Worm (Caenorhabditis elegans) whole organism, young adult: ENCODE data around the gene htp-2.

Source experiments
- B0019.2 ChIP-seq: fragments of 200-800 bp; sonication (Bioruptor generic); conservative IDR thresholded peaks from 2 replicates; pipeline ENCODE4 v1.3.6; 2022; ENCODE audit warnings: missing genetic modification reagents, missing genetic modification characterization, missing compliant biosample characterization
- C17E4.6 ChIP-seq: fragments of 200-800 bp; sonication (Bioruptor generic); IDR thresholded peaks from 2 replicates; pipeline ENCODE4 v1.3.6; 2022; ENCODE audit warnings: missing genetic modification reagents, missing genetic modification characterization, missing compliant biosample characterization
- D2030.7 ChIP-seq: fragments of 200-800 bp; sonication (Bioruptor generic); IDR thresholded peaks from 2 replicates; pipeline ENCODE4 v1.3.6; 2022; ENCODE audit warnings: missing genetic modification reagents, missing genetic modification characterization, missing compliant biosample characterization
- F23B12.7 ChIP-seq: sonication (generic microtip); optimal IDR thresholded peaks from 2 replicates; lab custom pipeline; 2017; ENCODE audit warnings: missing genetic modification characterization, mild to moderate bottlenecking, missing compliant biosample characterization, antibody characterized with exemption, moderate library complexity; ENCODE audit not compliant: insufficient read depth
- F33H1.4 ChIP-seq: fragments of 200-800 bp; sonication (Bioruptor generic); IDR thresholded peaks from 2 replicates; pipeline ENCODE4 v1.3.6; 2022; ENCODE audit warnings: missing genetic modification reagents, missing genetic modification characterization, missing compliant biosample characterization
- F39B2.1 ChIP-seq: fragments of 200-800 bp; sonication (Bioruptor generic); IDR thresholded peaks from 2 replicates; pipeline ENCODE4 v1.3.6; 2022; ENCODE audit warnings: missing genetic modification reagents, missing genetic modification characterization, missing compliant biosample characterization
- K12H6.12 ChIP-seq: fragments of 200-800 bp; sonication (Bioruptor generic); optimal IDR thresholded peaks from 2 replicates; lab custom pipeline; 2018; ENCODE audit warnings: mild to moderate bottlenecking, missing genetic modification characterization, missing compliant biosample characterization
- T07F8.4 ChIP-seq: sonication (generic microtip); optimal IDR thresholded peaks from 2 replicates; lab custom pipeline; 2016; ENCODE audit warnings: mild to moderate bottlenecking, missing genetic modification characterization, moderate library complexity, missing compliant biosample characterization
- T26A5.8 ChIP-seq: sonication (generic microtip); optimal IDR thresholded peaks from 2 replicates; lab custom pipeline; 2016; ENCODE audit warnings: missing genetic modification characterization, missing compliant biosample characterization
- athp-1 ChIP-seq: sonication (generic microtip); optimal IDR thresholded peaks from 2 replicates; lab custom pipeline; 2017; ENCODE audit warnings: mild to moderate bottlenecking, missing genetic modification characterization, missing compliant biosample characterization
- attf-3 ChIP-seq: fragments of 200-800 bp; sonication (Bioruptor generic); conservative IDR thresholded peaks from 2 replicates; pipeline ENCODE4 v1.3.6; 2022; ENCODE audit warnings: missing genetic modification reagents, missing genetic modification characterization, missing compliant biosample characterization
- attf-5 ChIP-seq: fragments of 200-800 bp; sonication (Bioruptor generic); optimal IDR thresholded peaks from 2 replicates; lab custom pipeline; 2018; ENCODE audit warnings: mild to moderate bottlenecking, missing genetic modification characterization, missing compliant biosample characterization
- ccch-3 ChIP-seq: fragments of 200-800 bp; sonication (Bioruptor generic); optimal IDR thresholded peaks from 2 replicates; lab custom pipeline; 2018; ENCODE audit warnings: mild to moderate bottlenecking, missing genetic modification characterization, missing compliant biosample characterization
- cebp-1 ChIP-seq, 2 experiments: fragments of 200-800 bp in 1 of 2; sonication (Bioruptor generic) in 1 of 2; sonication (generic microtip) in 1 of 2; IDR thresholded peaks in 1 of 2; optimal IDR thresholded peaks in 1 of 2; 2 replicates each; pipeline versions ENCODE4 v1.3.6 to Lab custom; 2017 to 2022; ENCODE audit warnings: missing compliant biosample characterization in 2 of 2, missing genetic modification characterization in 2 of 2, mild to moderate bottlenecking in 1 of 2, missing genetic modification reagents in 1 of 2, moderate library complexity in 1 of 2
- ceh-100 ChIP-seq: fragments of 200-800 bp; sonication (Bioruptor generic); IDR thresholded peaks from 2 replicates; pipeline ENCODE4 v1.3.6; 2022; ENCODE audit warnings: missing genetic modification reagents, missing genetic modification characterization, missing compliant biosample characterization
- ceh-27 ChIP-seq: fragments of 200-800 bp; sonication (Bioruptor generic); optimal IDR thresholded peaks from 2 replicates; lab custom pipeline; 2018; ENCODE audit warnings: mild to moderate bottlenecking, missing genetic modification characterization, moderate library complexity, missing compliant biosample characterization
- ceh-58 ChIP-seq: fragments of 200-800 bp; sonication (Bioruptor generic); IDR thresholded peaks from 2 replicates; pipeline ENCODE4 v1.3.6; 2022; ENCODE audit warnings: missing genetic modification characterization, missing compliant biosample characterization
- ceh-79 ChIP-seq: sonication (generic microtip); optimal IDR thresholded peaks from 2 replicates; lab custom pipeline; 2017; ENCODE audit warnings: mild to moderate bottlenecking, missing genetic modification characterization, missing compliant biosample characterization
- ceh-91 ChIP-seq: fragments of 200-800 bp; sonication (Bioruptor generic); IDR thresholded peaks from 2 replicates; pipeline ENCODE4 v1.3.6; 2022; ENCODE audit warnings: missing genetic modification reagents, missing genetic modification characterization, missing compliant biosample characterization
- chd-7 ChIP-seq: sonication (generic microtip); optimal IDR thresholded peaks from 2 replicates; lab custom pipeline; 2016; ENCODE audit warnings: mild to moderate bottlenecking, missing genetic modification characterization, moderate library complexity, missing compliant biosample characterization
- die-1 ChIP-seq: sonication (generic microtip); optimal IDR thresholded peaks from 2 replicates; lab custom pipeline; 2016; ENCODE audit warnings: missing genotype, mild to moderate bottlenecking, missing genetic modification characterization, missing compliant biosample characterization
- dox-1 ChIP-seq: fragments of 200-800 bp; sonication (Bioruptor generic); IDR thresholded peaks from 2 replicates; pipeline ENCODE4 v1.3.6; 2022; ENCODE audit warnings: missing genetic modification reagents, missing genetic modification characterization, missing compliant biosample characterization
- dpff-1 ChIP-seq: sonication (generic microtip); optimal IDR thresholded peaks from 2 replicates; lab custom pipeline; 2017; ENCODE audit warnings: mild to moderate bottlenecking, missing genetic modification characterization, missing compliant biosample characterization
- efl-1 ChIP-seq: fragments of 150-350 bp; optimal IDR thresholded peaks from 2 replicates; lab custom pipeline; 2014; ENCODE audit warnings: missing biosample characterization, missing genetic modification reagents, missing genetic modification characterization
- egrh-3 ChIP-seq: fragments of 200-800 bp; sonication (Bioruptor generic); IDR thresholded peaks from 2 replicates; pipeline ENCODE4 v1.3.6; 2022; ENCODE audit warnings: missing genetic modification reagents, missing genetic modification characterization, missing compliant biosample characterization
- ekl-4 ChIP-seq: fragments of 200-800 bp; sonication (Bioruptor generic); IDR thresholded peaks from 2 replicates; pipeline ENCODE4 v1.3.6; 2022; ENCODE audit warnings: missing genetic modification reagents, missing genetic modification characterization, missing compliant biosample characterization
- hrde-1 ChIP-seq: sonication (generic microtip); optimal IDR thresholded peaks from 2 replicates; lab custom pipeline; 2016; ENCODE audit warnings: missing genetic modification characterization, mild to moderate bottlenecking, missing compliant biosample characterization, moderate library complexity, missing genotype, missing genetic modification reagents, borderline replicate concordance
- lin-54 ChIP-seq: fragments of 200-800 bp; sonication (Bioruptor generic); optimal IDR thresholded peaks from 2 replicates; lab custom pipeline; 2018; ENCODE audit warnings: mild to moderate bottlenecking, missing genetic modification characterization, missing compliant biosample characterization
- lsy-27 ChIP-seq: sonication (generic microtip); optimal IDR thresholded peaks from 2 replicates; lab custom pipeline; 2017; ENCODE audit warnings: missing genetic modification characterization, mild to moderate bottlenecking, missing compliant biosample characterization, antibody characterized with exemption, missing genotype, borderline replicate concordance; ENCODE audit not compliant: insufficient read depth
- madf-10 ChIP-seq: sonication (generic microtip); optimal IDR thresholded peaks from 2 replicates; lab custom pipeline; 2016; ENCODE audit warnings: mild to moderate bottlenecking, missing genetic modification characterization, missing compliant biosample characterization
- madf-6 ChIP-seq: fragments of 200-800 bp; sonication (Bioruptor generic); IDR thresholded peaks from 2 replicates; pipeline ENCODE4 v1.3.6; 2022; ENCODE audit warnings: missing genetic modification reagents, missing genetic modification characterization, missing compliant biosample characterization
- mel-28 ChIP-seq: sonication (generic microtip); optimal IDR thresholded peaks from 2 replicates; lab custom pipeline; 2016; ENCODE audit warnings: borderline replicate concordance, mild to moderate bottlenecking, missing genetic modification characterization, missing compliant biosample characterization
- rec-8 ChIP-seq, 2 experiments: sonication (generic microtip); optimal IDR thresholded peaks; 2 replicates each; lab custom pipeline; 2016; ENCODE audit warnings: mild to moderate bottlenecking in 2 of 2, missing genetic modification characterization in 2 of 2, missing genetic modification reagents in 2 of 2, missing genotype in 2 of 2, missing biosample characterization in 1 of 2, missing compliant biosample characterization in 1 of 2, moderate library complexity in 1 of 2
- sdz-38 ChIP-seq: sonication (generic microtip); optimal IDR thresholded peaks from 2 replicates; lab custom pipeline; 2016; ENCODE audit warnings: missing genotype, missing genetic modification characterization, missing compliant biosample characterization
- sea-2 ChIP-seq: fragments of 200-800 bp; sonication (Bioruptor generic); IDR thresholded peaks from 2 replicates; pipeline ENCODE4 v1.3.6; 2022; ENCODE audit warnings: missing genetic modification characterization, missing compliant biosample characterization
- snpc-4 ChIP-seq, 5 experiments: fragments of 150-350 bp in 1 of 5; sonication (generic microtip) in 4 of 5; optimal IDR thresholded peaks; 2 replicates each; lab custom pipeline; 2014 to 2018; ENCODE audit warnings: missing genetic modification characterization in 5 of 5, missing biosample characterization in 3 of 5, antibody characterized with exemption in 2 of 5, mild to moderate bottlenecking in 2 of 5, missing compliant biosample characterization in 2 of 5, missing genotype in 2 of 5, moderate library complexity in 2 of 5, missing genetic modification reagents in 1 of 5
- somi-1 ChIP-seq: fragments of 200-800 bp; sonication (Bioruptor generic); optimal IDR thresholded peaks from 2 replicates; lab custom pipeline; 2018; ENCODE audit warnings: mild to moderate bottlenecking, missing genetic modification characterization, missing compliant biosample characterization
- sptf-2 ChIP-seq: fragments of 200-800 bp; sonication (Bioruptor generic); optimal IDR thresholded peaks from 2 replicates; lab custom pipeline; 2018; ENCODE audit warnings: mild to moderate bottlenecking, missing genetic modification characterization, missing compliant biosample characterization
- tlf-1 ChIP-seq: fragments of 200-800 bp; sonication (Bioruptor generic); optimal IDR thresholded peaks from 2 replicates; lab custom pipeline; 2018; ENCODE audit warnings: mild to moderate bottlenecking, missing genetic modification characterization, missing compliant biosample characterization
- unc-130 ChIP-seq: sonication (generic microtip); optimal IDR thresholded peaks from 2 replicates; lab custom pipeline; 2016; ENCODE audit warnings: missing genetic modification reagents, missing genetic modification characterization, missing compliant biosample characterization
- unc-62 ChIP-seq: fragments of 150-350 bp; optimal IDR thresholded peaks from 2 replicates; lab custom pipeline; 2014; ENCODE audit warnings: missing biosample characterization, missing genetic modification reagents, missing genetic modification characterization
- zim-3 ChIP-seq: sonication (generic microtip); optimal IDR thresholded peaks from 2 replicates; lab custom pipeline; 2017; ENCODE audit warnings: mild to moderate bottlenecking, missing genetic modification characterization, moderate library complexity, missing compliant biosample characterization
- ztf-25 ChIP-seq: fragments of 200-800 bp; sonication (Bioruptor generic); IDR thresholded peaks from 2 replicates; pipeline ENCODE4 v1.3.6; 2022; ENCODE audit warnings: missing genetic modification reagents, missing genetic modification characterization, missing compliant biosample characterization
- ztf-26 ChIP-seq: sonication (generic microtip); optimal IDR thresholded peaks from 2 replicates; lab custom pipeline; 2017; ENCODE audit warnings: missing genetic modification characterization, missing compliant biosample characterization
- ztf-28 ChIP-seq: fragments of 200-800 bp; sonication (Bioruptor generic); IDR thresholded peaks from 2 replicates; pipeline ENCODE4 v1.3.6; 2022; ENCODE audit warnings: missing genetic modification reagents, missing genetic modification characterization, missing compliant biosample characterization

The htp-2 gene

DNA sequence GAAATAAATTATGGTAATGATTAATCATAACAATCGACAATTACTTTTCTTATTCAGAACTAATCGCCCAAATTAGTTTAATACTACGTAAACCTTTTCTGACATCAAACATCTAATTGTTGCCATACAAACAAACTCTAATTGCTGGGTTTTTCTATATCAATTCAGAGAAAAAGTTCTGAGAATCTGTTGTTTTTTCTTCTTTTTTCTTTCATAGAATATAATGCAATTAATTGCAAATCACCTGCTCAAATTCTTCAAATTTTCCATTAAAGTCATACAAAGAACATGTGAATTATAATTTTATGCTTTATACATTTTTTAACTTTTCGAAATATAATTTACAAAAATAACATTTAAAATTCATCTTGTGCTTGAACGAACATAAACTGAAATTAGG is 15.9 kb upstream of the htp-2 start:
- TF ChIP-seq F33H1.4 (GFP tag; lab: Robert Waterston, UW): no peak
- TF ChIP-seq sea-2 (GFP tag; lab: Robert Waterston, UW): no peak
- no peak for TF ChIP-seq F39B2.1 (GFP tag; lab: Robert Waterston, UW)
- no peak for TF ChIP-seq efl-1 (GFP tag; lab: Kevin White, UChicago)
- no peak for TF ChIP-seq die-1 (tag; lab: Kevin White, UChicago)
- TF ChIP-seq somi-1: no peak
- TF ChIP-seq ztf-25 (GFP tag; lab: Robert Waterston, UW): no peak
- no peak for TF ChIP-seq F23B12.7 (tag; lab: Kevin White, UChicago)
- TF ChIP-seq zim-3 (tag; lab: Kevin White, UChicago): no peak
- TF ChIP-seq C17E4.6: no peak
- no peak for TF ChIP-seq dox-1 (GFP tag; lab: Robert Waterston, UW)
- TF ChIP-seq unc-130 (GFP tag; lab: Kevin White, UChicago): no peak
- no peak for TF ChIP-seq sptf-2 (GFP tag; lab: Kevin White, UChicago)
- no peak for TF ChIP-seq lsy-27 (tag; lab: Kevin White, UChicago)
- no peak for TF ChIP-seq ceh-58 (GFP tag; lab: Robert Waterston, UW)
- no peak for TF ChIP-seq ceh-79 (tag; lab: Kevin White, UChicago)
- no peak for TF ChIP-seq T07F8.4 (tag; lab: Kevin White, UChicago)

DNA sequence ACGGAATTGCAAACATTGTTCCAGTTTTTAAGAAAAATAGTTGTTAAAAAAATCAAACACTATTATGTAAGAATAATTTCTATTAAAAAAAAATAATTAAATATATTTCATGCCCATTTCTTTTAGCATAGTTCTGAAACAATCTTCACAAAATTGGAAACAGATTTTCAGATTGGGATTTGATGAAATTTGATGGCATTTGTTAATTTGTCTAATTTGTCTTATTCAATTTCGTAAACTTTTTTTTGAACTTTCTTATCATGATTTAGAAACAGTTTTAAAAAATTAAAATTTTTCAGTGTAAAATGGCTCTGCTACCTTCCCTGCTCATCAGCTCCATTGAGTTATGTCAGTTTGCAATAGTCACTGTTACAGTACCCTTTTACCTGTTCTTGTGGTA is 14.5 kb upstream of the htp-2 start, which contains the start of gene srv-13:
Gene srv-13, plus strand, starts transcription at position 301 of the 400 bp plus-strand sequence.
- TF ChIP-seq athp-1 (tag; lab: Kevin White, UChicago) (no peak), dox-1 (GFP tag; lab: Robert Waterston, UW) (no peak), ceh-91 (GFP tag; lab: Robert Waterston, UW) (no peak), ccch-3 (GFP tag; lab: Kevin White, UChicago) (no peak), mel-28 (no peak), sdz-38 (tag; lab: Kevin White, UChicago) (no peak), ceh-79 (tag; lab: Kevin White, UChicago) (no peak), ceh-27 (no peak), attf-5 (no peak), ztf-26 (no peak), hrde-1 (no peak), T26A5.8 (tag; lab: Kevin White, UChicago) (no peak), snpc-4 (GFP tag; optimal IDR thresholded peaks at IDR 0.05; lab: Kevin White, UChicago) (no peak), snpc-4 (tag; optimal IDR thresholded peaks at IDR 0.05; lab: Kevin White, UChicago) (no peak), attf-3 (GFP tag; lab: Robert Waterston, UW) (no peak), dpff-1 (tag; lab: Kevin White, UChicago) (no peak), B0019.2 (GFP tag; lab: Robert Waterston, UW) (no peak), D2030.7 (GFP tag; lab: Robert Waterston, UW) (no peak), tlf-1 (GFP tag; lab: Kevin White, UChicago) (no peak), ztf-28 (GFP tag; lab: Robert Waterston, UW) (no peak)

DNA sequence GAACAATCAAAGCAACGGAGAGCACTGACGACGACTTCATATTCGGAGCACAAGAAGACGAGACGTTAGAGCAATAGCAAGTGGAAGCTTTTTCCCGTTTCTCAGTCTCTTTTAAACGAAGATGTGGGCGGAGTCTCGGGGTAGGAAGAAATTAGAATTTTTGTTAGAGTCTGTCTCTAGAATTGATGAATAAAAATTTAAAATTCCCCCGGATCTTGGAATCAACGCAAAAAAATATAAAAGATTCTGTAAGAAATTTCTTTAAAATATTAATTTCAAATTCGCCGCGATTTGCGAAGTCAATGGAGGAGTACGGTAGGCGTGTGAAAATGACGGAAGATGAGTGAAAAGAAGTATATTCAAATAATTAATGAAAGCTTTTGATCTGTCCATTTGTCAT is 5.8 kb upstream of the htp-2 start, which contains the start of gene nlp-71:
Gene nlp-71, minus strand, starts transcription at position 101 of the 400 bp plus-strand sequence.
- TF ChIP-seq T26A5.8 (tag; lab: Kevin White, UChicago) (no peak), rec-8 (tag; optimal IDR thresholded peaks at IDR 0.05; lab: Kevin White, UChicago) (no peak), ceh-100 (GFP tag; lab: Robert Waterston, UW) (no peak), dox-1 (GFP tag; lab: Robert Waterston, UW) (no peak), cebp-1 (GFP tag; IDR thresholded peaks at IDR 0.05; lab: Robert Waterston, UW) (no peak), cebp-1 (tag; optimal IDR thresholded peaks at IDR 0.05; lab: Kevin White, UChicago) (no peak), madf-10 (tag; lab: Kevin White, UChicago) (no peak), sea-2 (GFP tag; lab: Robert Waterston, UW) (no peak), madf-6 (no peak), T07F8.4 (tag; lab: Kevin White, UChicago) (no peak), ceh-58 (GFP tag; lab: Robert Waterston, UW) (no peak), ekl-4 (GFP tag; lab: Robert Waterston, UW) (no peak), lin-54 (GFP tag; lab: Kevin White, UChicago) (no peak), egrh-3 (GFP tag; lab: Robert Waterston, UW) (no peak), chd-7 (tag; lab: Kevin White, UChicago) (no peak), K12H6.12 (no peak), unc-62 (GFP tag; lab: Kevin White, UChicago) (no peak)
- TF ChIP-seq, all 124 proteins: peak for 0
